Fruit fly (Drosophila melanogaster): ENCODE results near the gene CG3847.

CG3847 gene

dm6 chrX:6311516-6311915 is 35.4 kb upstream of the CG3847 start (continued):
- TF ChIP-seq fd96Cb (tag; optimal IDR thresholded peaks at IDR 0.05) (peak; percentile 22), CG12744 (GFP tag; optimal IDR thresholded peaks at IDR 0.05) (no peak), Med (GFP tag) (peak; percentile 78), CG7556 (GFP tag; optimal IDR thresholded peaks at IDR 0.05) (peak; percentile 18), CG11723 (GFP tag; optimal IDR thresholded peaks at IDR 0.05) (no peak), Meics (GFP tag; optimal IDR thresholded peaks at IDR 0.05) (peak; percentile 15), CG18476 (GFP tag; optimal IDR thresholded peaks at IDR 0.05) (no peak), Jarid2 (GFP tag; optimal IDR thresholded peaks at IDR 0.05) (no peak), ci (GFP tag; IDR thresholded peaks at IDR 0.05) (peak; percentile 22; the same call in 1 of the 3 replicates), HLH54F (GFP tag; optimal IDR thresholded peaks at IDR 0.05) (no peak), Ada2b (GFP tag; IDR thresholded peaks at IDR 0.05) (0 out of 2 replicates have a peak, but pooled peaks have one; percentile 23), ind (GFP tag; optimal IDR thresholded peaks at IDR 0.05) (peak; percentile 22), hkb (optimal IDR thresholded peaks at IDR 0.05) (no peak), hkb (GFP tag; IDR thresholded peaks at IDR 0.05) (0 out of 2 replicates have a peak, but pooled peaks have one; percentile 26), dysf (GFP tag; IDR thresholded peaks at IDR 0.05) (peak; percentile 49; the same call in 2 of the 3 replicates), Hand (GFP tag; optimal IDR thresholded peaks at IDR 0.05) (no peak), CG17361 (GFP tag; IDR thresholded peaks at IDR 0.05) (0 out of 3 replicates have a peak, but pooled peaks have one; percentile 22), HLH3B (GFP tag; IDR thresholded peaks at IDR 0.05) (0 out of 2 replicates have a peak, but pooled peaks have one; percentile 24), bigmax (GFP tag; optimal IDR thresholded peaks at IDR 0.05) (no peak), CG15269 (tag; optimal IDR thresholded peaks at IDR 0.05) (peak; percentile 8), sens (GFP tag) (peak; percentile 71), row (GFP tag; IDR thresholded peaks at IDR 0.05) (peak; percentile 54), aop (GFP tag; IDR thresholded peaks at IDR 0.05) (no peak), PHDP (tag; optimal IDR thresholded peaks at IDR 0.05) (peak; percentile 10), sob (GFP tag; IDR thresholded peaks at IDR 0.05) (peak; percentile 41; the same call in 1 of the 2 replicates), CG1603 (tag; optimal IDR thresholded peaks at IDR 0.05) (peak; percentile 3), ranshi (GFP tag; IDR thresholded peaks at IDR 0.05) (0 out of 2 replicates have a peak, but pooled peaks have one; percentile 27), CG10147 (GFP tag; optimal IDR thresholded peaks at IDR 0.05) (peak; percentile 13), CG13624 (GFP tag; optimal IDR thresholded peaks at IDR 0.05) (no peak), Antp (GFP tag; optimal IDR thresholded peaks at IDR 0.05) (no peak), CG3847 (GFP tag; IDR thresholded peaks at IDR 0.05) (no peak), Xrp1 (GFP tag; IDR thresholded peaks at IDR 0.05) (0 out of 2 replicates have a peak, but pooled peaks have one; percentile 28), lmd (GFP tag; IDR thresholded peaks at IDR 0.05) (peak; percentile 28; the same call in 1 of the 2 replicates), CG9215 (GFP tag; IDR thresholded peaks at IDR 0.05) (0 out of 2 replicates have a peak, but pooled peaks have one; percentile 7), Pdp1 (GFP tag; optimal IDR thresholded peaks at IDR 0.05) (no peak), bsh (GFP tag; optimal IDR thresholded peaks at IDR 0.05) (peak in 1 of 2 experiments; percentile 29), Doc3 (GFP tag; IDR thresholded peaks at IDR 0.05; ENCODE audit: partially characterized antibody) (no peak), CG2120 (GFP tag; optimal IDR thresholded peaks at IDR 0.05) (peak; percentile 35), Stat92E (GFP tag; optimal IDR thresholded peaks at IDR 0.05) (no peak), slbo (GFP tag; IDR thresholded peaks at IDR 0.05) (0 out of 2 replicates have a peak, but pooled peaks have one; percentile 41)

dm6 chrX:6315583-6315982 is 31.3 kb upstream of the CG3847 start:
- TF ChIP-seq CG42726 (GFP tag; IDR thresholded peaks at IDR 0.05; ENCODE audit: partially characterized antibody), result no peak
- no peak for TF ChIP-seq Spps (tag; optimal IDR thresholded peaks at IDR 0.05)
- no peak for TF ChIP-seq D19B (GFP tag; optimal IDR thresholded peaks at IDR 0.05)
- TF ChIP-seq CG9727 (GFP tag; optimal IDR thresholded peaks at IDR 0.05), result no peak
- peak; percentile 4 for TF ChIP-seq CG11504 (tag; optimal IDR thresholded peaks at IDR 0.05)
- TF ChIP-seq CG6254 (GFP tag; optimal IDR thresholded peaks at IDR 0.05), result no peak
- TF ChIP-seq CG12219 (GFP tag; optimal IDR thresholded peaks at IDR 0.05), result no peak
- no peak for TF ChIP-seq fu2 (GFP tag; optimal IDR thresholded peaks at IDR 0.05)
- TF ChIP-seq sens (GFP tag), result peak; percentile 61
- TF ChIP-seq hbn (GFP tag; IDR thresholded peaks at IDR 0.05; ENCODE audit: partially characterized antibody), result no peak
- TF ChIP-seq CG3995 (GFP tag; optimal IDR thresholded peaks at IDR 0.05), result no peak
- TF ChIP-seq CG17612 (GFP tag; IDR thresholded peaks at IDR 0.05), result no peak
- TF ChIP-seq Med (GFP tag), result peak; percentile 54
- no peak for TF ChIP-seq kni (GFP tag; optimal IDR thresholded peaks at IDR 0.05)
